Worm (Caenorhabditis elegans) whole organism, young adult: ENCODE measurements around the gene lgc-22.

Experiments used
- bed-2 ChIP-seq: fragments of 200-800 bp; sonication (Bioruptor generic); IDR thresholded peaks from 2 replicates; pipeline ENCODE4 v1.3.6; 2022; ENCODE audit warnings: missing genetic modification reagents, missing genetic modification characterization, missing compliant biosample characterization
- egrh-3 ChIP-seq: fragments of 200-800 bp; sonication (Bioruptor generic); IDR thresholded peaks from 2 replicates; pipeline ENCODE4 v1.3.6; 2022; ENCODE audit warnings: missing genetic modification reagents, missing genetic modification characterization, missing compliant biosample characterization
- lin-40 ChIP-seq: sonication (generic microtip); optimal IDR thresholded peaks from 2 replicates; lab custom pipeline; 2016; ENCODE audit warnings: missing genetic modification characterization, mild to moderate bottlenecking, missing compliant biosample characterization, missing genotype, missing genetic modification reagents
- rpc-1 ChIP-seq, 2 experiments: fragments of 150-350 bp in 1 of 2; sonication (generic microtip) in 1 of 2; optimal IDR thresholded peaks; 2 replicates each; lab custom pipeline; 2014 to 2018; ENCODE audit warnings: missing biosample characterization in 1 of 2, missing genetic modification characterization in 1 of 2, missing genetic modification reagents in 1 of 2, missing genotype in 1 of 2
- sea-2 ChIP-seq: fragments of 200-800 bp; sonication (Bioruptor generic); IDR thresholded peaks from 2 replicates; pipeline ENCODE4 v1.3.6; 2022; ENCODE audit warnings: missing genetic modification characterization, missing compliant biosample characterization
- ztf-28 ChIP-seq: fragments of 200-800 bp; sonication (Bioruptor generic); IDR thresholded peaks from 2 replicates; pipeline ENCODE4 v1.3.6; 2022; ENCODE audit warnings: missing genetic modification reagents, missing genetic modification characterization, missing compliant biosample characterization

DNA sequence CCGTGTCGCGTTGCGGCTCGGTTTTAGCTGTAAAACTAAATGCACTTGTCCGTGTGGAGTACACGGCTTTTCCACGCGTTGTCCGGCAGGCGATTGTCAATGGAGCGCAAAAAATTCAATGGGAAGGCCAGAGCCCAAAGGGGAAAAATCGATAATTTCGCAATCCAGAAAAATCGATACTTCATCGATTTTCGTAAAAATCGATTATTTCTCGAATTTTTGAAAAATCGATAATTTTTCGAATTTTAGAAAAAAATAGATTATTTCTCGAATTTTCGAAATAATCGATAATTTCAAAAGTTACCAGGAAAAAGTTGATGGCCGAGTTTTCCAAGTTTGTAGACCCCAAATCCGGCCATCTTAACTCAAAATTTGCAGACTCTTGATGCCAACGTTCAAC lies 18.4 kb downstream of the lgc-22 start:
- TF ChIP-seq egrh-3 (GFP tag; lab: Robert Waterston, UW) (no peak), sea-2 (GFP tag; lab: Robert Waterston, UW) (no peak), rpc-1 (optimal IDR thresholded peaks at IDR 0.05; lab: Kevin White, UChicago) (no peak), rpc-1 (tag; optimal IDR thresholded peaks at IDR 0.05; lab: Kevin White, UChicago) (no peak), ztf-28 (GFP tag; lab: Robert Waterston, UW) (no peak), lin-40 (tag; lab: Kevin White, UChicago) (no peak), bed-2 (no peak)
